Fruit fly (Drosophila melanogaster) whole organism, embryonic: ENCODE data around the gene CG14153.
A peak's percentile ranks its signal among the peaks of the same experiment; 100 is the strongest.

Experiments used
- Bgb ChIP-seq: fragments of 200-800 bp; sonication (Bioruptor generic); IDR thresholded peaks from 2 replicates; pipeline ENCODE4 v1.3.6; 2022; ENCODE audit warnings: missing biosample characterization, missing genetic modification characterization; ENCODE audit not compliant: partially characterized antibody
- CG11723 ChIP-seq: fragments of 200-800 bp; sonication (Bioruptor generic); optimal IDR thresholded peaks from 2 replicates; lab custom pipeline; 2017; ENCODE audit warnings: missing biosample characterization, mild to moderate bottlenecking, missing genetic modification characterization
- CG12769 ChIP-seq: fragments of 200-800 bp; sonication (Bioruptor generic); optimal IDR thresholded peaks from 2 replicates; lab custom pipeline; 2019; ENCODE audit warnings: missing biosample characterization, mild to moderate bottlenecking, missing genetic modification characterization, moderate library complexity
- CG13287 ChIP-seq: fragments of 200-800 bp; sonication (Bioruptor generic); IDR thresholded peaks from 2 replicates; pipeline ENCODE4 v1.3.6; 2022; ENCODE audit warnings: missing biosample characterization, missing genetic modification characterization; ENCODE audit not compliant: partially characterized antibody
- CG14710 ChIP-seq: fragments of 200-800 bp; sonication (Bioruptor generic); optimal IDR thresholded peaks from 3 replicates; lab custom pipeline; 2019; ENCODE audit warnings: missing biosample characterization, mild to moderate bottlenecking, missing genetic modification characterization, moderate library complexity
- CG15696 ChIP-seq: fragments of 200-800 bp; sonication (Bioruptor generic); optimal IDR thresholded peaks from 2 replicates; lab custom pipeline; 2019; ENCODE audit warnings: missing biosample characterization, mild to moderate bottlenecking, missing genetic modification characterization, moderate library complexity
- CG2129 ChIP-seq: fragments of 200-800 bp; sonication (Bioruptor generic); IDR thresholded peaks from 2 replicates; pipeline ENCODE4 v1.3.6; 2022; ENCODE audit warnings: missing biosample characterization, missing genetic modification characterization; ENCODE audit not compliant: partially characterized antibody
- CG32532 ChIP-seq: fragments of 200-800 bp; sonication (Bioruptor generic); IDR thresholded peaks from 2 replicates; pipeline ENCODE4 v1.3.6; 2022; ENCODE audit warnings: missing biosample characterization, missing genetic modification characterization
- CG32767 ChIP-seq: fragments of 200-800 bp; sonication (Bioruptor generic); IDR thresholded peaks from 2 replicates; pipeline ENCODE4 v1.3.6; 2022; ENCODE audit warnings: missing biosample characterization, missing genetic modification characterization
- CG34224 ChIP-seq: fragments of 200-800 bp; sonication (Bioruptor generic); IDR thresholded peaks from 3 replicates; pipeline ENCODE4 v1.3.6; 2022; ENCODE audit warnings: missing biosample characterization, missing genetic modification characterization; ENCODE audit not compliant: partially characterized antibody
- CG4360 ChIP-seq: fragments of 200-800 bp; sonication (Bioruptor generic); IDR thresholded peaks from 2 replicates; pipeline ENCODE4 v1.3.6; 2022; ENCODE audit warnings: missing biosample characterization, missing genetic modification characterization
- CG8290 ChIP-seq, 3 experiments: fragments of 200-800 bp; sonication (Bioruptor generic); optimal IDR thresholded peaks; 2 replicates each; lab custom pipeline; 2016 to 2019; ENCODE audit warnings: missing biosample characterization in 3 of 3, missing genetic modification characterization in 3 of 3, mild to moderate bottlenecking in 2 of 3, moderate library complexity in 1 of 3
- CG8765 ChIP-seq: fragments of 200-800 bp; sonication (Bioruptor generic); IDR thresholded peaks from 2 replicates; pipeline ENCODE4 v1.3.6; 2022; ENCODE audit warnings: missing biosample characterization, missing genetic modification characterization
- CG8924 ChIP-seq: fragments of 200-800 bp; optimal IDR thresholded peaks from 3 replicates; lab custom pipeline; 2019; ENCODE audit warnings: missing biosample characterization, mild to moderate bottlenecking, missing genetic modification characterization, moderate library complexity
- Dad ChIP-seq: fragments of 200-800 bp; sonication (Bioruptor generic); optimal IDR thresholded peaks from 3 replicates; lab custom pipeline; 2016; ENCODE audit warnings: missing biosample characterization, missing genetic modification characterization
- Deaf1 ChIP-seq: fragments of 200-800 bp; optimal IDR thresholded peaks from 3 replicates; lab custom pipeline; 2019; ENCODE audit warnings: missing biosample characterization, mild to moderate bottlenecking, missing genetic modification characterization, moderate library complexity
- Doc3 ChIP-seq: fragments of 200-800 bp; sonication (Bioruptor generic); IDR thresholded peaks from 3 replicates; pipeline ENCODE4 v1.3.6; 2022; ENCODE audit warnings: missing biosample characterization, missing genetic modification characterization; ENCODE audit not compliant: partially characterized antibody
- Drgx ChIP-seq: fragments of 200-800 bp; sonication (Bioruptor generic); IDR thresholded peaks from 2 replicates; pipeline ENCODE4 v1.3.6; 2022; ENCODE audit warnings: missing biosample characterization, missing genetic modification characterization
- E2f2 ChIP-seq: fragments of 200-800 bp; sonication (Bioruptor generic); IDR thresholded peaks from 2 replicates; pipeline ENCODE4 v1.3.6; 2022; ENCODE audit warnings: missing biosample characterization, missing genetic modification characterization
- HHEX ChIP-seq: fragments of 200-800 bp; sonication (Bioruptor generic); optimal IDR thresholded peaks from 3 replicates; lab custom pipeline; 2017; ENCODE audit warnings: missing biosample characterization, mild to moderate bottlenecking, missing genetic modification characterization, missing genetic modification reagents
- HmgD ChIP-seq: fragments of 200-800 bp; sonication (Bioruptor generic); optimal IDR thresholded peaks from 3 replicates; lab custom pipeline; 2016; ENCODE audit warnings: missing biosample characterization, missing genetic modification characterization
- Med ChIP-seq: fragments of 200-800 bp; sonication (Bioruptor generic); peaks from one replicate; lab custom pipeline; 2016; ENCODE audit warnings: missing biosample characterization, missing genetic modification characterization, mild to moderate bottlenecking, inconsistent platforms, moderate library complexity
- Nf-YC ChIP-seq: fragments of 200-800 bp; optimal IDR thresholded peaks from 3 replicates; lab custom pipeline; 2019; ENCODE audit warnings: missing biosample characterization, mild to moderate bottlenecking, missing genetic modification characterization, moderate library complexity
- Side ChIP-seq: fragments of 200-800 bp; sonication (Bioruptor generic); optimal IDR thresholded peaks from 2 replicates; lab custom pipeline; 2016; ENCODE audit warnings: missing biosample characterization, missing genetic modification characterization
- Sin3A ChIP-seq: fragments of >200 bp; optimal IDR thresholded peaks from 2 replicates; lab custom pipeline; 2018
- Six4 ChIP-seq: fragments of 200-800 bp; sonication (Bioruptor generic); optimal IDR thresholded peaks from 2 replicates; lab custom pipeline; 2016; ENCODE audit warnings: missing biosample characterization, missing genetic modification characterization
- cg ChIP-seq: fragments of 200-800 bp; sonication (Bioruptor generic); optimal IDR thresholded peaks from 3 replicates; lab custom pipeline; 2019; ENCODE audit warnings: missing biosample characterization, mild to moderate bottlenecking, missing genetic modification characterization, moderate library complexity
- eve ChIP-seq, 2 experiments: fragments of >200 bp; optimal IDR thresholded peaks; 2 replicates each; lab custom pipeline; 2017; ENCODE audit warnings: missing biosample characterization in 2 of 2, missing genetic modification characterization in 2 of 2
- fu2 ChIP-seq: fragments of 200-800 bp; sonication (Bioruptor generic); optimal IDR thresholded peaks from 2 replicates; lab custom pipeline; 2016; ENCODE audit warnings: missing biosample characterization, missing genetic modification characterization
- grau ChIP-seq: fragments of 200-800 bp; optimal IDR thresholded peaks from 3 replicates; lab custom pipeline; 2019; ENCODE audit warnings: missing biosample characterization, mild to moderate bottlenecking, missing genetic modification characterization, moderate library complexity
- ind ChIP-seq: fragments of 200-800 bp; sonication (Bioruptor generic); optimal IDR thresholded peaks from 3 replicates; lab custom pipeline; 2016; ENCODE audit warnings: missing biosample characterization, missing genetic modification characterization
- kni ChIP-seq: fragments of 200-800 bp; sonication (Bioruptor generic); optimal IDR thresholded peaks from 3 replicates; lab custom pipeline; 2017; ENCODE audit warnings: mild to moderate bottlenecking, missing biosample characterization, missing genetic modification reagents, missing genetic modification characterization
- mld ChIP-seq: fragments of 200-800 bp; sonication (Bioruptor generic); IDR thresholded peaks from 3 replicates; pipeline ENCODE4 v1.3.6; 2022; ENCODE audit warnings: missing biosample characterization, missing genetic modification characterization; ENCODE audit not compliant: partially characterized antibody
- oc ChIP-seq: fragments of 200-800 bp; sonication (Bioruptor generic); optimal IDR thresholded peaks from 2 replicates; lab custom pipeline; 2018; ENCODE audit warnings: missing biosample characterization, mild to moderate bottlenecking, missing genetic modification characterization, moderate library complexity
- otp ChIP-seq: fragments of 200-800 bp; sonication (Bioruptor generic); IDR thresholded peaks from 3 replicates; pipeline ENCODE4, ENCODE4 v1.3.6; 2022; ENCODE audit warnings: missing biosample characterization, missing genetic modification characterization
- pan ChIP-seq, 4 experiments: fragments of >200 bp in 3 of 4; fragments of 200-800 bp in 1 of 4; sonication (Bioruptor generic) in 1 of 4; optimal IDR thresholded peaks in 3 of 4; IDR thresholded peaks in 1 of 4; 2 replicates each; pipeline versions ENCODE4 v1.3.6 to Lab custom; 2017 to 2022; ENCODE audit warnings: missing biosample characterization in 2 of 4, missing genetic modification characterization in 2 of 4, mixed read lengths in 1 of 4
- rib ChIP-seq: fragments of 200-800 bp; sonication (Bioruptor generic); IDR thresholded peaks from 2 replicates; pipeline ENCODE4 v1.3.6; 2022; ENCODE audit warnings: missing biosample characterization, missing genetic modification characterization
- sd ChIP-seq: fragments of 200-800 bp; sonication (Bioruptor generic); optimal IDR thresholded peaks from 3 replicates; lab custom pipeline; 2018; ENCODE audit warnings: missing biosample characterization, mild to moderate bottlenecking, missing genetic modification characterization, moderate library complexity
- sens ChIP-seq: fragments of 200-800 bp; sonication (Bioruptor generic); peaks from one replicate; lab custom pipeline; 2016; ENCODE audit warnings: missing biosample characterization, missing genetic modification characterization
- sim ChIP-seq: fragments of 200-800 bp; sonication (Bioruptor generic); IDR thresholded peaks from 2 replicates; pipeline ENCODE4 v1.3.6; 2022; ENCODE audit warnings: missing biosample characterization, missing genetic modification characterization
- sob ChIP-seq: fragments of 200-800 bp; sonication (Bioruptor generic); IDR thresholded peaks from 2 replicates; pipeline ENCODE4 v1.3.6; 2022; ENCODE audit warnings: missing biosample characterization, missing genetic modification characterization
- tll ChIP-seq, 2 experiments: fragments of 200-800 bp in 1 of 2; fragments of >200 bp in 1 of 2; sonication (Bioruptor generic) in 1 of 2; optimal IDR thresholded peaks; 2 replicates each; lab custom pipeline; 2017 to 2019; ENCODE audit warnings: missing biosample characterization in 2 of 2, missing genetic modification characterization in 2 of 2, mild to moderate bottlenecking in 1 of 2, moderate library complexity in 1 of 2
- twi ChIP-seq: fragments of 200-800 bp; optimal IDR thresholded peaks from 2 replicates; lab custom pipeline; 2019; ENCODE audit warnings: missing biosample characterization, mild to moderate bottlenecking, missing genetic modification characterization, moderate library complexity
- unc-4 ChIP-seq: fragments of 200-800 bp; sonication (Bioruptor generic); IDR thresholded peaks from 2 replicates; pipeline ENCODE4 v1.3.6; 2022; ENCODE audit warnings: missing biosample characterization, missing genetic modification characterization; ENCODE audit not compliant: partially characterized antibody
- vvl ChIP-seq: fragments of 200-800 bp; sonication (Bioruptor generic); IDR thresholded peaks from 2 replicates; pipeline ENCODE4 v1.3.6; 2022; ENCODE audit warnings: missing biosample characterization, missing genetic modification characterization
- wdn ChIP-seq: fragments of 200-800 bp; sonication (Bioruptor generic); IDR thresholded peaks from 2 replicates; pipeline ENCODE4 v1.3.6; 2022; ENCODE audit warnings: missing biosample characterization, missing genetic modification characterization
- zf30C ChIP-seq: fragments of 200-800 bp; sonication (Bioruptor generic); optimal IDR thresholded peaks from 3 replicates; lab custom pipeline; 2018; ENCODE audit warnings: missing biosample characterization, mild to moderate bottlenecking, missing genetic modification characterization

Gene CG14153

DNA sequence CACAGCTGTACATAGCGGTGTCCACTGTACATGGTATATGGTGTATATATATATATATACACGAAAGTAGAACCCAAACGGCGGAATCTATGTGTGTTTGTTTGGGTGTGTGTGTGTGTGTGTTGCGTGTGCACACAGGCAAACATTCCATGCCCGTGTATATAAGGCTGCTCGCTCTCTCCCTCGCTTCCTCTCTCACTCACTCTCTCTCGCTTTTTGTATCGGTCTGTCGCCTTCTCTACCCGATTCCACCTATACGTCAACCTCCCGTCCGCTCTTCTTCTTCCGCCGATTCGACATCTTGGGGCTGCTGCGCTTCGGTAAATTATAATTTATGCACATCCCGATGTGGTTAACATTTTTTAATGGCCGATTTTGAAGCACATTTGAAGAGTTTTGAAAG lies 30.8 kb downstream of the CG14153 start (continued):
- no peak for TF ChIP-seq Bgb (GFP tag; lab: Robert Waterston, UW)
- no peak for TF ChIP-seq sim (GFP tag; lab: Robert Waterston, UW)
- TF ChIP-seq CG32767 (GFP tag; lab: Robert Waterston, UW): no peak
- no peak for TF ChIP-seq sob (GFP tag; lab: Robert Waterston, UW)
- no peak for TF ChIP-seq CG14710 (tag; lab: Kevin White, UChicago)
- TF ChIP-seq fu2 (GFP tag; lab: Kevin White, UChicago): no peak
- TF ChIP-seq sens (GFP tag; lab: Kevin White, UChicago): peak; percentile 89
- peak; percentile 64 for TF ChIP-seq Deaf1
- no peak for TF ChIP-seq CG8765 (GFP tag; lab: Robert Waterston, UW)
- peak; percentile 50 for TF ChIP-seq kni (GFP tag; lab: Kevin White, UChicago)
- TF ChIP-seq unc-4 (GFP tag; lab: Robert Waterston, UW): no peak
- peak; percentile 58 for TF ChIP-seq CG12769
- no peak for TF ChIP-seq mld (GFP tag; lab: Robert Waterston, UW)
- TF ChIP-seq twi (tag; lab: Kevin White, UChicago): no peak
- no peak for TF ChIP-seq Sin3A (lab: Kevin White, UChicago)
- 0 out of 3 replicates have a peak, but pooled peaks have one; percentile 17 for TF ChIP-seq CG34224 (GFP tag; lab: Robert Waterston, UW)
- no peak for TF ChIP-seq CG11723 (GFP tag; lab: Kevin White, UChicago)
- TF ChIP-seq pan (optimal IDR thresholded peaks at IDR 0.05; lab: Kevin White, UChicago): no peak
- no peak for TF ChIP-seq pan (GFP tag; optimal IDR thresholded peaks at IDR 0.05 in 1 of 2, IDR thresholded peaks at IDR 0.05 in 1 of 2)
- peak; percentile 48; the same call in 1 of the 2 replicates for TF ChIP-seq CG32532 (GFP tag; lab: Robert Waterston, UW)
- TF ChIP-seq Med (GFP tag; lab: Kevin White, UChicago): peak; percentile 39
- peak; percentile 68 for TF ChIP-seq oc (tag; lab: Kevin White, UChicago)
- TF ChIP-seq sd (tag; lab: Kevin White, UChicago): peak; percentile 80
- 0 out of 2 replicates have a peak, but pooled peaks have one; percentile 16 for TF ChIP-seq E2f2 (GFP tag; lab: Robert Waterston, UW)
- TF ChIP-seq Six4 (GFP tag; lab: Kevin White, UChicago): no peak
- TF ChIP-seq CG4360: 0 out of 2 replicates have a peak, but pooled peaks have one; percentile 41
- TF ChIP-seq CG2129 (GFP tag; lab: Robert Waterston, UW): no peak
- TF ChIP-seq CG8290 (GFP tag; optimal IDR thresholded peaks at IDR 0.05; lab: Kevin White, UChicago): no peak
- peak in 1 of 2 experiments; percentile 33 for TF ChIP-seq CG8290 (tag; optimal IDR thresholded peaks at IDR 0.05; lab: Kevin White, UChicago)
- TF ChIP-seq Nf-YC: peak; percentile 17
- TF ChIP-seq Side (GFP tag; lab: Kevin White, UChicago): no peak
- 0 out of 2 replicates have a peak, but pooled peaks have one; percentile 12 for TF ChIP-seq Drgx (GFP tag; lab: Robert Waterston, UW)
- no peak for TF ChIP-seq HmgD
- TF ChIP-seq HHEX (GFP tag; lab: Kevin White, UChicago): peak; percentile 15
- TF ChIP-seq wdn: no peak
- TF ChIP-seq Dad (GFP tag; lab: Kevin White, UChicago): no peak
- peak; percentile 21; the same call in 1 of the 2 replicates for TF ChIP-seq CG13287 (GFP tag; lab: Robert Waterston, UW)
- no peak for TF ChIP-seq ind (GFP tag; lab: Kevin White, UChicago)
- 0 out of 2 replicates have a peak, but pooled peaks have one; percentile 23 for TF ChIP-seq rib (GFP tag; lab: Robert Waterston, UW)
- TF ChIP-seq eve (GFP tag; optimal IDR thresholded peaks at IDR 0.05; lab: Kevin White, UChicago): no peak
- peak; percentile 94 for TF ChIP-seq cg (GFP tag; lab: Kevin White, UChicago)
- no peak for TF ChIP-seq Doc3 (GFP tag; lab: Robert Waterston, UW)
- peak; percentile 39 for TF ChIP-seq CG8924 (tag; lab: Kevin White, UChicago)
- TF ChIP-seq vvl (GFP tag; lab: Robert Waterston, UW): peak; percentile 87
- no peak for TF ChIP-seq CG15696
- TF ChIP-seq zf30C (GFP tag; lab: Kevin White, UChicago): no peak
- TF ChIP-seq tll (GFP tag; optimal IDR thresholded peaks at IDR 0.05; lab: Kevin White, UChicago): peak in 1 of 2 experiments; percentile 26
- peak; percentile 47 for TF ChIP-seq grau (tag; lab: Kevin White, UChicago)
- TF ChIP-seq otp (GFP tag; lab: Robert Waterston, UW): no peak
